Worm (Caenorhabditis elegans): Measurements from ENCODE around the gene plk-1.

DNA sequence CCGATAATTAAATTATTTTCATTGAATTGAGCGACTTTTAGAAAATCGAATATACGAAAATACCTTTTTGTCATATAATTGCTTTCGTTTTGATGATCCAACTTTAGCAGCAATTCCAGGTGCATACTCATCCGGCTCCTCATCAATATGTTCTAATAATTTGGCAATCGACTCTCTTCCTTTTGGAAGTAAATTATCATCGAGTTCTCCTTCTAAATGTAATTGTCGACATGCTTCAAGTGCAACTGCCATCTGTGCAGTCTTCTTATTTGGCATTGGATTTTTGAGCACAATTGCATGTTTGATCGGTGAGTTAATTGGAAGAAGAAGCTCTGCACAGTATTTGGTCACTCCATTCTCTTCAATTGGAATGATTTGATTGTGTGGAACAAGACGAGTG is 24.0 kb upstream of the plk-1 start:
- TF ChIP-seq fkh-10 (GFP tag; optimal IDR thresholded peaks at IDR 0.05): no peak
- no peak for TF ChIP-seq spr-1 (tag; optimal IDR thresholded peaks at IDR 0.05)
- TF ChIP-seq lsy-2 (tag; optimal IDR thresholded peaks at IDR 0.05): no peak
- no peak for TF ChIP-seq nhr-237 (tag; optimal IDR thresholded peaks at IDR 0.05)
- TF ChIP-seq tra-1 (GFP tag; IDR thresholded peaks at IDR 0.05): no peak
- no peak for TF ChIP-seq madf-9 (GFP tag; conservative IDR thresholded peaks at IDR 0.05)

Data from whole organism, L4 larva.